Worm (Caenorhabditis elegans): Measurements from ENCODE around the gene K07C5.13.

DNA sequence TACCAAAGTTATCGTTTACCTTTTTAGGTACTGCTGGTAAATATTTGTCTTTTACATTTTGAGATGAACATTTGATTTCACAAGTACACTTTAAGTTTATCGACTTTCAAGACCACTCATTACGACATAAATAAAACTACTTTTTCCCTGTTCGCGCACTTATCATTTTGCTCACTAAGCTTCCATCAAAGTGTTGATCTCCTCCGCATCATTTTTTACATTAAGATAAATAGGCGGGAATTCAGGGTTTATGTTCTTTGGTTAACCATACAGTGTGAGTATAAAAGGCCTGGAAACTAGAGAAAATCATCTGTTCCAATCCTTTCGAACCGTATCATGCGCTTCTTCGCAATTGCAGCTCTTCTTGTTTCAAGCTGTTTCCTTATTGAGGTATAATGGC, 40.3 kb downstream of the K07C5.13 start, which contains the start of gene pqn-2:
- TF ChIP-seq hmg-4 (GFP tag; optimal IDR thresholded peaks at IDR 0.05) (no peak), tbx-37 (GFP tag; conservative IDR thresholded peaks at IDR 0.05) (no peak), ama-1 (optimal IDR thresholded peaks at IDR 0.05) (no peak), flt-1 (GFP tag; IDR thresholded peaks at IDR 0.05) (no peak), B0310.2 (tag; optimal IDR thresholded peaks at IDR 0.05) (no peak), hnd-1 (tag; optimal IDR thresholded peaks at IDR 0.05) (no peak), aly-1 (tag; optimal IDR thresholded peaks at IDR 0.05) (no peak), pes-1 (GFP tag; IDR thresholded peaks at IDR 0.05) (no peak), hmbx-1 (tag; optimal IDR thresholded peaks at IDR 0.05) (no peak), sea-1 (GFP tag; conservative IDR thresholded peaks at IDR 0.05) (no peak), tbx-11 (GFP tag; IDR thresholded peaks at IDR 0.05) (no peak)

Data from whole organism, early embryonic.